Fruit fly (Drosophila melanogaster): ENCODE results near the gene CG12594.

DNA sequence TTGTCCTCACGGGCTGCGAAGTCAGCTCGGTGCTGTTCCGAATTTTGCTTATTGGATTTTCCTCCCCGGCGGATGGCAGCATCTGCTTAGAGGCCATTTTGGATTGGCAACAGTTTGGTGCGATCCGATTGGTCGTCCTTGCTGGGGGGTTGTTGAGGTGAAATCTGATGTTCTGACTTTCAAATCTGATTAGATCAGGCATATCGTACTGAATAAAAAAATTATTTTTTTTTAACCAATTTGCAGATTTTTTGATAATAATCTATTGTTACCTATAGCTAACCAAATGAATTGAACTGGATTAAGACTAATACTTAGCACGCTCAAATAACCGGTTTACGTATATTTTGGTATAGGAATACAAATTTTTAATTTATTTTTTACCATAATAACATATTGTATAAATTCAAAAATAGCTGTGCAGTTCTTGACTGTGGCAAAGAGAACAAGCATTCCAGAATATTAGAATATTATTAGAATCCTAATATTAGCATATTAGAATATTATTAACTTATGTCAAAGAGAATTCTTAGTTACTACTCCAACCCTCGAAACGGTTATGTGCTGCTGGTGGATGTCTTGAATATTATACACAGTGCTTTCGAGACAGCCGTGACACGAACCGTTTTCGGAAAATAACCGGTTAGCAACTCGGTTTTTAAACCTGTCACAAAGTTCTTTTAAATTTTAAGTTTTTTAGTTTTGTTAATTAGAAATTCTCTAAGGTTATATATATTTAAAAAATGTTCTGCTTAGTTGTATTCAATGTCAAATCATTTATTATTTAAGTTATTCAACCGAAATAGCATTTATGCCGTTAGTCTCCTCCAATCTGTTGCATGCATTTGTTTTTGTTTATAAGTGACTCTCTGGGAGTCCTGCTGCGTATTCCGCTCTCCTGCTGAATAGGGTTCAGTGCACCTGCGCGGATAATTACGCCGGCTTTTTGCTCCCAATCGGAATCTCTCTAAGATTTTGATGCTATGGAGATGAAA is 26.9 kb upstream of the CG12594 start, which contains the start of gene Fer3:
- TF ChIP-seq CG14711 (tag; optimal IDR thresholded peaks at IDR 0.05) (no peak), Clk (GFP tag; optimal IDR thresholded peaks at IDR 0.05) (no peak), CG7101 (tag; optimal IDR thresholded peaks at IDR 0.05) (no peak), CG33017 (tag; optimal IDR thresholded peaks at IDR 0.05) (no peak), toe (GFP tag; optimal IDR thresholded peaks at IDR 0.05) (no peak), ovo (GFP tag; optimal IDR thresholded peaks at IDR 0.05) (no peak), tj (GFP tag; optimal IDR thresholded peaks at IDR 0.05) (no peak), pad (GFP tag; optimal IDR thresholded peaks at IDR 0.05) (no peak), kay (GFP tag; ENCODE audit: borderline replicate concordance) (no peak), CG7045 (GFP tag; optimal IDR thresholded peaks at IDR 0.05) (no peak)
